Worm (Caenorhabditis elegans) whole organism, young adult: ENCODE data around the gene F12E12.6.

Experiments used
- die-1 ChIP-seq: sonication (generic microtip); optimal IDR thresholded peaks from 2 replicates; lab custom pipeline; 2016; ENCODE audit warnings: missing genotype, mild to moderate bottlenecking, missing genetic modification characterization, missing compliant biosample characterization
- dpl-1 ChIP-seq: fragments of 150-350 bp; optimal IDR thresholded peaks from 2 replicates; lab custom pipeline; 2014; ENCODE audit warnings: missing biosample characterization, missing genetic modification reagents, missing genetic modification characterization
- gei-17 ChIP-seq: fragments of 200-800 bp; sonication (Bioruptor generic); optimal IDR thresholded peaks from 2 replicates; lab custom pipeline; 2018; ENCODE audit warnings: mild to moderate bottlenecking, missing genetic modification characterization, missing compliant biosample characterization
- lin-35 ChIP-seq, 3 experiments: fragments of 150-350 bp in 2 of 3; sonication (generic microtip) in 1 of 3; optimal IDR thresholded peaks; 2 replicates each; lab custom pipeline; 2014 to 2018; ENCODE audit warnings: missing biosample characterization in 3 of 3, missing genetic modification characterization in 3 of 3, missing genetic modification reagents in 3 of 3
- lin-40 ChIP-seq: sonication (generic microtip); optimal IDR thresholded peaks from 2 replicates; lab custom pipeline; 2016; ENCODE audit warnings: missing genetic modification characterization, mild to moderate bottlenecking, missing compliant biosample characterization, missing genotype, missing genetic modification reagents
- nhr-90 ChIP-seq: sonication (generic microtip); optimal IDR thresholded peaks from 2 replicates; lab custom pipeline; 2016; ENCODE audit warnings: missing genotype, mild to moderate bottlenecking, missing genetic modification characterization, missing compliant biosample characterization
- unc-130 ChIP-seq: sonication (generic microtip); optimal IDR thresholded peaks from 2 replicates; lab custom pipeline; 2016; ENCODE audit warnings: missing genetic modification reagents, missing genetic modification characterization, missing compliant biosample characterization

DNA sequence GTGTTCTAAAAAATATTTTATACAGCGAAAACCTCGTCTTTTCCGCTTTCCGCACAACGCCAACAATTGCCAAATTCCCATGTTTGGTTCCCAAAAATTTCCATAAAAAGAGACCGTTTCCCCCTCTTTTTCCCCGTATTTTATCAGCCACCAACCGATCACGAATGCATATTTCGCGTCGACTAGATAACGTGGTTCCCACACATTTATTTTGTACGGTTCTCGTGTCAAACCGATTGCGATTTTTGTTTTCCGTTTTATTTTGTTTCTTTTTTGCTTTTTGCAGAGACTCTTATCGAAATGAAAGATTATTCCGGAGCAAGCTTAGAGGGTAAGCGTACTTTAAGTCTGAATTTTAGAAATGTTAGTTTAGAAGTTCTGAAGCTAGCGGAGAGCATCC is 15.7 kb downstream of the F12E12.6 start, which contains the start of gene C46E10.3:
- no peak for TF ChIP-seq nhr-90 (tag; lab: Kevin White, UChicago)
- no peak for TF ChIP-seq gei-17 (GFP tag; lab: Kevin White, UChicago)
- TF ChIP-seq lin-35 (GFP tag; optimal IDR thresholded peaks at IDR 0.05; lab: Kevin White, UChicago) = no peak
- TF ChIP-seq die-1 (tag; lab: Kevin White, UChicago) = no peak
- TF ChIP-seq unc-130 (GFP tag; lab: Kevin White, UChicago) = no peak
- TF ChIP-seq dpl-1 (GFP tag; lab: Kevin White, UChicago) = no peak
- TF ChIP-seq lin-40 (tag; lab: Kevin White, UChicago) = no peak
